Worm (Caenorhabditis elegans) whole organism, late embryonic: Measurements from ENCODE around the gene hpo-9.

Experiments
- C08G9.2 ChIP-seq: sonication (generic microtip); optimal IDR thresholded peaks from 2 replicates; lab custom pipeline; 2016; ENCODE audit warnings: mild to moderate bottlenecking, missing genetic modification characterization, moderate library complexity, missing compliant biosample characterization
- ahr-1 ChIP-seq: sonication (generic microtip); optimal IDR thresholded peaks from 2 replicates; lab custom pipeline; 2016; ENCODE audit warnings: missing genetic modification characterization, missing compliant biosample characterization
- fkh-10 ChIP-seq: fragments of 150-350 bp; optimal IDR thresholded peaks from 2 replicates; lab custom pipeline; 2014; ENCODE audit warnings: missing biosample characterization, missing genetic modification reagents, missing genetic modification characterization
- hlh-8 ChIP-seq: sonication (generic microtip); optimal IDR thresholded peaks from 2 replicates; lab custom pipeline; 2016; ENCODE audit warnings: missing genotype, missing genetic modification characterization, missing compliant biosample characterization
- lim-6 ChIP-seq: sonication (generic microtip); optimal IDR thresholded peaks from 2 replicates; lab custom pipeline; 2016; ENCODE audit warnings: missing genetic modification characterization, missing compliant biosample characterization
- nhr-11 ChIP-seq: fragments of 150-350 bp; optimal IDR thresholded peaks from 2 replicates; lab custom pipeline; 2014; ENCODE audit warnings: missing biosample characterization, missing genetic modification characterization
- nhr-232 ChIP-seq: sonication (generic microtip); optimal IDR thresholded peaks from 2 replicates; lab custom pipeline; 2016; ENCODE audit warnings: missing genetic modification characterization, missing compliant biosample characterization
- ttx-3 ChIP-seq: sonication (generic microtip); optimal IDR thresholded peaks from 2 replicates; lab custom pipeline; 2016; ENCODE audit warnings: missing genetic modification reagents, missing genetic modification characterization, missing compliant biosample characterization

- no peak for TF ChIP-seq nhr-232 (tag; lab: Kevin White, UChicago)
- no peak for TF ChIP-seq hlh-8 (tag; lab: Kevin White, UChicago)
- no peak for TF ChIP-seq ahr-1 (tag; lab: Kevin White, UChicago)
- no peak for TF ChIP-seq C08G9.2 (tag; lab: Kevin White, UChicago)
- TF ChIP-seq ttx-3 (tag; lab: Kevin White, UChicago): no peak
- no peak for TF ChIP-seq nhr-11 (tag; lab: Kevin White, UChicago)
- TF ChIP-seq fkh-10: no peak
- no peak for TF ChIP-seq lim-6
Measured at ce11 chrV:7199932-7200331, 37.0 kb downstream of the hpo-9 start, which contains the start of gene F09G2.1.
